Fruit fly (Drosophila melanogaster): ENCODE results near the gene spartin.

spartin gene

DNA sequence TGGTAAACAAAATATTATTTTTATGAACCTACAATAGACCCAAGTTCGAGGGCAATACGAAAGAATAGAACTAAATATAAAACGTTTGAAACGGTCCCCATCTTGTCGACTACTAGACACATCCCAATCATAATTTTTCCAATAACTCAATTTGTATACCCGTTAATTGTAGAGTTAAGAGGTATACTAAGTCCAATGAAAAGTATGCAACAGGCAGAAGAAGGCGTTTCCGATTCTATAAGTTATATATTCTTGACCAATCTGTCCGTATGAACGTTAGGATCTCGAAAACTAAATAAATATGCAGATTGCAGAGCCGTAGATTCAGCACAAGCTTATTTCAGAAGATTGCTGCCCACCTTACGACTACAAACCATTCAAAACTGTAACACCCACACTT is 35.9 kb downstream of the spartin start, which contains the start of gene CG33927:
Gene CG33927, minus strand, starts transcription at position 101 of the 400 bp plus-strand sequence.
- TF ChIP-seq ttk (optimal IDR thresholded peaks at IDR 0.05) (no peak), h (optimal IDR thresholded peaks at IDR 0.05) (no peak), insv (optimal IDR thresholded peaks at IDR 0.05) (no peak), Sin3A (optimal IDR thresholded peaks at IDR 0.05) (no peak), Myc (optimal IDR thresholded peaks at IDR 0.05) (no peak), psq (optimal IDR thresholded peaks at IDR 0.05) (no peak)

DNA sequence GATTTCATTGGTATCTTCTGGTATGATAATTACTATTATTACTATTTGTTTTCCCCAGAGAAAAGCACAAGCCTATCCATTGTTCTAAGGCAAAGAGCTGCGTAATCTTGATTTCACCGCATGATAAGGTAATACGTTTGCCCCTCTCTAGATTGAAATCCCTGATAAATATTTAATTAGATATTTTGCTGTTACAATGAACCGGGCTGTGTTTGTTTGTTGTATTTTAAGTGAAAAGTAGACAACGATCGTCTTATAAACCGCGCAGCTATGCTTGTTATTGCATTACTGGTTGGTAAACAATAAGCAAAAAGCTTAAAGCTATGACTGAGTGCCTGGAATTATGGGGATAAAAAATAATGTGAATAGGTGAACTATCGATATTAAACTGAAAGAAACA is 40.2 kb downstream of the spartin start:
- TF ChIP-seq psq (optimal IDR thresholded peaks at IDR 0.05) (no peak), Sin3A (optimal IDR thresholded peaks at IDR 0.05) (no peak)

DNA sequence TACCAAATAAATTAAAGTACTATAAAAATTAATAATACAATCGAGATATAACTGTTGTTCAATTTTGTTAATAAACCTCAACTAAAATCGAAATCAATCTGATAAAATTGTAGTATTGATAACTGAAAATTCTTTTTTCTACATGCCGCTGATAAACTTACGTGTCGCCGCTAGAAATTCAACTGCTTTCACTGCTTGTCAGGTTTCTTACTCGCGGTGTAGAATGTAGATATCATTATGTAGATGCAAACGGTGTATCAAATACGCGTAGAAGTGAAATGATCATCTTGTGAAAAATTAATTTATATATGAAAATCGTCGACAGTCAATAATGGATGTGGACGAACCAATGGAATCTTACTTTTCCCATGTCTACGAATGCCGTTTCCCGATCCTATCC is 50.6 kb downstream of the spartin start:
- TF ChIP-seq h (optimal IDR thresholded peaks at IDR 0.05) (no peak), Myc (optimal IDR thresholded peaks at IDR 0.05) (no peak), ttk (optimal IDR thresholded peaks at IDR 0.05) (no peak), Sin3A (optimal IDR thresholded peaks at IDR 0.05) (no peak), psq (optimal IDR thresholded peaks at IDR 0.05) (no peak), insv (optimal IDR thresholded peaks at IDR 0.05) (no peak)

DNA sequence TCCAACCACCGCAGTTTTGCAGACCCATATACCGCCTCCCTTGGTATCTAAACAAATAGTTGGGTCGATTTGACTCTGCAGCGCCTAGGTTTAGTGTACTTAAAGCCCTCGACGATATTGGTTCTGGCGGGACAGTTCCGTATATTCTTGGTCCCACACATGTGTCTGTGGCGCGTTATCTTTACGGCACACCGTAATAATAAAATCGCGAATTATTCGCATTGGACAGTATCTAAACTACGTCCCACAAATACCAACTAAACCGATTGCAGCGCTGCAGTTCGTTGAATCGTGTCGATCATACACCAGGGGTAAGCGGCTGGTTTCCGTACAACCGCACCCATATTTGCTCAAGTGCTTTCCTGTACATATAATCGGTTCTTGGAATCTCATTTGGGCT is 51.5 kb downstream of the spartin start:
- TF ChIP-seq ttk (optimal IDR thresholded peaks at IDR 0.05) (no peak), Myc (optimal IDR thresholded peaks at IDR 0.05) (no peak), psq (optimal IDR thresholded peaks at IDR 0.05) (no peak), insv (optimal IDR thresholded peaks at IDR 0.05) (no peak), h (optimal IDR thresholded peaks at IDR 0.05) (no peak), Sin3A (optimal IDR thresholded peaks at IDR 0.05) (no peak)

Measured in Kc167 (cell line).